Worm (Caenorhabditis elegans): ENCODE measurements around the gene srz-70.

Gene srz-70

DNA sequence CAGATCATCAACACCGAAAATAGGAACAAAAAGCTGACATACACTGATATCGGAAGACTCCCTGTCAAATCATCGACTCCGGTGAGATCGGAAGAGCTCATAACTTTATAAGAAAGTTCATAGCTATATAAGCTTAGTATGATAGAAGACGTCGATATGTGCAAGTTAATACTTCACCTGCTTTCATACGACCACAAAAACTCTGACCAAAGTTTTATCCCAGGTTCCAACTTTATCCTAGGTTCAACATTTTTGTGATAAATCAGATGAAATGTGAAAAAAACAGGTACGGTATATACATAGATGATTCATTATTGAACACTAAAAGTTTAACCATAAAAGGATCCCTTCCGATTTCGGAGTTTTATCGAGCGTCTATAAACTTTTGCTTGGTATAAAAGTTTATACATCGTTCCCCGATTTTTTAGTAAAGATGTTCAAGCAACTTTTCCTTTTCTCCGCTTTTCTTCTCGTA is at the start of gene srz-70, which contains the start of gene C09G12.5:
TSS of gene srz-70 (minus strand) at position 101 of the 475 bp plus-strand sequence.
TSS of gene C09G12.5 (plus strand) at position 425 of the 475 bp plus-strand sequence.
- TF ChIP-seq sea-1 (GFP tag; conservative IDR thresholded peaks at IDR 0.05) (no peak), F13C5.2 (tag; optimal IDR thresholded peaks at IDR 0.05) (no peak), ceh-36 (tag; optimal IDR thresholded peaks at IDR 0.05) (no peak), ama-1 (optimal IDR thresholded peaks at IDR 0.05) (no peak), hmg-4 (GFP tag; optimal IDR thresholded peaks at IDR 0.05) (no peak), flt-1 (GFP tag; IDR thresholded peaks at IDR 0.05) (no peak), tbx-11 (GFP tag; IDR thresholded peaks at IDR 0.05) (no peak), tra-4 (tag; optimal IDR thresholded peaks at IDR 0.05) (no peak), pes-1 (GFP tag; IDR thresholded peaks at IDR 0.05) (no peak), aly-1 (tag; optimal IDR thresholded peaks at IDR 0.05) (no peak), ets-7 (tag; optimal IDR thresholded peaks at IDR 0.05) (no peak), hmbx-1 (tag; optimal IDR thresholded peaks at IDR 0.05) (no peak), scrt-1 (GFP tag; IDR thresholded peaks at IDR 0.05) (no peak), hnd-1 (tag; optimal IDR thresholded peaks at IDR 0.05) (no peak), ceh-13 (GFP tag; optimal IDR thresholded peaks at IDR 0.05) (no peak)

DNA sequence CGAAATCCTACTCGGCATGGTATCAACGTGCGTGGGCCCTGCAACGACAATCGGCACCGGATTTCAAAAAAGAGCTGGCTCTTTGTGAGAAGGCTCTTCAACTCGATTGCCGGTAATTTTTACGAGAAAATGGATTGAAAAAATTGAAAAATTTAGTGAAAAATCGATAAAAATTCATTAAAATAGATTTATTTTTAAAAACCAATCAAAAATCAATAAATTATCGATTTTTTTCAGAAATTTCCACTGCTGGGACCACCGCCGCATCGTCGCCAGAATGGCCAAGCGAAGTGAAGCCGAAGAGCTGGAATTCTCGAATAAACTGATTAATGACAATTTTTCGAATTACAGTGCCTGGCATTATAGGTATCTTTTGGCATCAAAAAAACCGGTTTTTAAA is 49.1 kb upstream of the srz-70 start:
- no peak for TF ChIP-seq scrt-1 (GFP tag; IDR thresholded peaks at IDR 0.05)
- TF ChIP-seq flt-1 (GFP tag; IDR thresholded peaks at IDR 0.05): no peak
- no peak for TF ChIP-seq F13C5.2 (tag; optimal IDR thresholded peaks at IDR 0.05)
- no peak for TF ChIP-seq hnd-1 (tag; optimal IDR thresholded peaks at IDR 0.05)
- no peak for TF ChIP-seq tbx-37 (GFP tag; conservative IDR thresholded peaks at IDR 0.05)
- no peak for TF ChIP-seq B0310.2 (tag; optimal IDR thresholded peaks at IDR 0.05)
- TF ChIP-seq ceh-13 (GFP tag; optimal IDR thresholded peaks at IDR 0.05): no peak
- TF ChIP-seq tra-4 (tag; optimal IDR thresholded peaks at IDR 0.05): no peak
- no peak for TF ChIP-seq hmbx-1 (tag; optimal IDR thresholded peaks at IDR 0.05)
- TF ChIP-seq ceh-36 (tag; optimal IDR thresholded peaks at IDR 0.05): no peak

DNA sequence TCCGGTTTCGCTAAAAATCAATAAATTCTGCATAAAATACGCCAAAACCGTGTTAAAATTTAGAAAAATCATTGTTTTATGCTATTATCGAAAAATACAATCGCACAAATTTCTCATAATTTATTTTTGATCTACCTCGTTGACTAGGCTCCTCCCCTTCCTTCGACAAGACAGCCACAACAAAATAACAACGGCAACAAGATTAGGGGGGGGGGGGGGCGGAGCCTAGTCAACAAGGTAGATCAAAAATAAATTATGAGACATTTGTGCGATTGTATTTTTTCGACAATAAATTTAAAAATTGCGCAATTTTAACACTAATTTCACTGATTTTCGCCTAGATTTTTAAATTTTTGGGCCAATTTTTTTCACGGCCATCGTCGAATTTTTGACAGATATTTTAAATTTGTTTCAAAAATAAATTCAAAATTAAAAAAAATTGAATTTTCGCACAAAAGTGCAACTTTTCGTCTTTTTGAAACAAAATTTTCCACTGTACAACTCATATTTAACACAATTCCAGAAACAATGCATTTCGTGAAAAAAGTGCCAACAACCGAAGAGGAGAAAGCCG is 48.1 kb upstream of the srz-70 start, which contains the start of gene M57.2:
TSS of gene M57.2 (plus strand) at position 524 of the 574 bp plus-strand sequence.
- TF ChIP-seq ets-7 (tag; optimal IDR thresholded peaks at IDR 0.05) (no peak), aly-1 (tag; optimal IDR thresholded peaks at IDR 0.05) (no peak), hmg-4 (GFP tag; optimal IDR thresholded peaks at IDR 0.05) (no peak), pes-1 (GFP tag; IDR thresholded peaks at IDR 0.05) (no peak), tbx-37 (GFP tag; conservative IDR thresholded peaks at IDR 0.05) (no peak), tbx-11 (GFP tag; IDR thresholded peaks at IDR 0.05) (no peak), ceh-13 (GFP tag; optimal IDR thresholded peaks at IDR 0.05) (no peak), F13C5.2 (tag; optimal IDR thresholded peaks at IDR 0.05) (no peak), B0310.2 (tag; optimal IDR thresholded peaks at IDR 0.05) (no peak), scrt-1 (GFP tag; IDR thresholded peaks at IDR 0.05) (no peak), ama-1 (optimal IDR thresholded peaks at IDR 0.05) (no peak), sea-1 (GFP tag; conservative IDR thresholded peaks at IDR 0.05) (no peak)

DNA sequence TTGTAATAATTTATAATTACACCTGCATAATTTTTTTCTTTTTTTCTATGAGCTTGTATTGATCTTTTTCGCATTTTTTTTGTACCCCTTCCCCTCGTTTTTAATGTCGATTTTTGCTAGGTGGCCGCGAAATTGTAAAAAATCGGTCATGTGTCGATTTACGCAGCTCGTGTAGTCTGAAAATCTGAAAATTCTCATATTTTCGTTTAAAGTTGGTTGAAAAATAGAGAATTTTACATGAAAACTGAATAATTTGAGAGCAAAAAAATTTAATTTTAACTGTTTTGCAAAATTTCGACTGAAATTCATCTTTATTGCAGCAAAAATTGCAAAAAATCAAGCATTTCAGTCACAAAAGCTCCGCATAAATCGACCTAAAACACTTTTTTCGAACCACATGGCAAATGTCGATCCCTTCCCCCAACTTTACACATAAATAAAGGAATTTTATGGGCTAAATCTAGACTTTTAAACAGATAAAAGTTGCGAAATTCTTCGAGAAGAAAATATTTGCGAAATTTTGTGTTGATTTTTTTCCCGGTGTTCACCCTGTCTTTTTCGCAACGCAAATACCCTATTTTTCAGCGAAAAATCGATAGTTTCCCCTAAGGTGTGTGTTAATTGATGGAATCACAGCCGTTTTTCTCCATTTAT is 47.5 kb upstream of the srz-70 start:
- TF ChIP-seq hmg-4 (GFP tag; optimal IDR thresholded peaks at IDR 0.05): no peak
- TF ChIP-seq pes-1 (GFP tag; IDR thresholded peaks at IDR 0.05): no peak
- no peak for TF ChIP-seq tbx-37 (GFP tag; conservative IDR thresholded peaks at IDR 0.05)
- no peak for TF ChIP-seq flt-1 (GFP tag; IDR thresholded peaks at IDR 0.05)
- TF ChIP-seq ama-1 (optimal IDR thresholded peaks at IDR 0.05): peak; percentile 61
- TF ChIP-seq hmbx-1 (tag; optimal IDR thresholded peaks at IDR 0.05): no peak
- TF ChIP-seq tra-4 (tag; optimal IDR thresholded peaks at IDR 0.05): no peak
- no peak for TF ChIP-seq ceh-36 (tag; optimal IDR thresholded peaks at IDR 0.05)
- no peak for TF ChIP-seq sea-1 (GFP tag; conservative IDR thresholded peaks at IDR 0.05)
- peak; percentile 29 for TF ChIP-seq B0310.2 (tag; optimal IDR thresholded peaks at IDR 0.05)
- no peak for TF ChIP-seq aly-1 (tag; optimal IDR thresholded peaks at IDR 0.05)
- no peak for TF ChIP-seq scrt-1 (GFP tag; IDR thresholded peaks at IDR 0.05)
- TF ChIP-seq tbx-11 (GFP tag; IDR thresholded peaks at IDR 0.05): no peak
- no peak for TF ChIP-seq ets-7 (tag; optimal IDR thresholded peaks at IDR 0.05)

DNA sequence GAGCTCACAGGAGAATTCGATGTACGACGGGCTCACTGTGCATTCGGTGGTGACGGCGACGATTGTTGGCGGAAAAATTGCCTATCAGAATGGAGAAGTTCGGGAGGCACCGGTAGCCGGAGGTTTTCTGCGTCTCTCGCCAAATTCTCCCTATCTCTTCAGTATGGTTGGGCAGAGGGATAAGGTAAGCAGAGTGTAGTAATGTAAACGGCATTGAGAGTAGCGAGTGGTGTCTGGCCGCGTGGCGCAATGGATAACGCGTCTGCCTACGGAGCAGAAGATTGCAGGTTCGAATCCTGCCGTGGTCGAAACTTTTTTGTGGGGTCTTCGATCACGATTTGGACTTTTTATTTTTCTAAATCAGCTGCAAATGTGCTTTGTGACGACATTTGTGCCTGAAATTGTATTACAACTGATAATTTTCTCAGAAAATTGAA is 45.8 kb upstream of the srz-70 start:
- TF ChIP-seq ama-1 (optimal IDR thresholded peaks at IDR 0.05) (peak; percentile 10), hmbx-1 (tag; optimal IDR thresholded peaks at IDR 0.05) (peak; percentile 45), scrt-1 (GFP tag; IDR thresholded peaks at IDR 0.05) (peak; percentile 91), tbx-11 (GFP tag; IDR thresholded peaks at IDR 0.05) (peak; percentile 85), hnd-1 (tag; optimal IDR thresholded peaks at IDR 0.05) (peak; percentile 75), tbx-37 (GFP tag; conservative IDR thresholded peaks at IDR 0.05) (peak; percentile 82), tra-4 (tag; optimal IDR thresholded peaks at IDR 0.05) (peak; percentile 51), B0310.2 (tag; optimal IDR thresholded peaks at IDR 0.05) (peak; percentile 85), pes-1 (GFP tag; IDR thresholded peaks at IDR 0.05) (peak; percentile 94), F13C5.2 (tag; optimal IDR thresholded peaks at IDR 0.05) (peak; percentile 86), ceh-13 (GFP tag; optimal IDR thresholded peaks at IDR 0.05) (peak; percentile 73), sea-1 (GFP tag; conservative IDR thresholded peaks at IDR 0.05) (peak; percentile 91), ceh-36 (tag; optimal IDR thresholded peaks at IDR 0.05) (peak; percentile 86), aly-1 (tag; optimal IDR thresholded peaks at IDR 0.05) (peak; percentile 92), hmg-4 (GFP tag; optimal IDR thresholded peaks at IDR 0.05) (peak; percentile 89), ets-7 (tag; optimal IDR thresholded peaks at IDR 0.05) (peak; percentile 67), flt-1 (GFP tag; IDR thresholded peaks at IDR 0.05) (peak; percentile 89)

DNA sequence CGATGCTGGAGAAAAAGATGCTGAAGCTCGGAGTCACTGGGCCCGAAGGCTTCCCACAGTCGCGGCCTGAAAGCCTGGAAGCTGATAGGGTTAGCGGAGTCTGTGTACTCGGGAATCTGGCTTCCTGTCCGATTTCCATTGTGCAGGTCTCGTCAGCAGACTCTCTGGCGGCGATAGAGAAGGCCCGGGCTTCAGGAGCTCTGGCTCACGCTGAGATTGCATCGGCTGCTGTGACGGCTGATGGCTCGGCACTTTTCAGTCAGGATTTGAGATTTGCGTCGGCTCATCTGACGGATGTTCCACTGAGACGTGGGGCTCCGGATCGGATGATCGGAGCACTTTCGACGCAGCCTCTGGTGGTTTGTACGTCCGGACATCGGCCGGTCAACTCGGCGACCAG is 44.6 kb upstream of the srz-70 start:
- TF ChIP-seq aly-1 (tag; optimal IDR thresholded peaks at IDR 0.05) (no peak), B0310.2 (tag; optimal IDR thresholded peaks at IDR 0.05) (no peak), scrt-1 (GFP tag; IDR thresholded peaks at IDR 0.05) (0 out of 2 replicates have a peak, but pooled peaks have one; percentile 29)

DNA sequence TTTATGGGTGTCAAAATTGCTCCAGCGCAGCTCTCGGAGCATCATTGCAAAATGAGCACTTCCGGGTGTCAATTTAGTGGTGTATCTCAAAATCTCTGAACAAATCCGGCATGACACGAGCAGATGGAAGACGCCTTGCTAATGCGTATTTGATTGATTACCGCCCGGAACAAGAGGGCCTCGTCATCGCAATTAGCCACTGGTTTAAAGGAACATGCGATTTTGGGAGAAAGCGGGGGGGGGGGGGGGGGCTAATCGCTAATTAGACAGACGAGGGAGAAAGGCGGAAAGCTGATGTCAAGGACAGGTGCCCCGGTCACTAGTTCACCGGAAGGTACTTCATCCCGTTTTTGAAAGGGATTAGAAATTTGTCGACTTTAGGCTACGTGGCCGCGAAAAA is 42.9 kb upstream of the srz-70 start:
- no peak for TF ChIP-seq ama-1 (optimal IDR thresholded peaks at IDR 0.05)
- peak; percentile 39 for TF ChIP-seq ceh-36 (tag; optimal IDR thresholded peaks at IDR 0.05)
- 0 out of 2 replicates have a peak, but pooled peaks have one; percentile 18 for TF ChIP-seq flt-1 (GFP tag; IDR thresholded peaks at IDR 0.05)
- no peak for TF ChIP-seq tbx-37 (GFP tag; conservative IDR thresholded peaks at IDR 0.05)
- TF ChIP-seq ets-7 (tag; optimal IDR thresholded peaks at IDR 0.05): no peak

Data from whole organism, early embryonic.